Worm (Caenorhabditis elegans): ENCODE results near the gene slrp-1.

slrp-1 gene

DNA sequence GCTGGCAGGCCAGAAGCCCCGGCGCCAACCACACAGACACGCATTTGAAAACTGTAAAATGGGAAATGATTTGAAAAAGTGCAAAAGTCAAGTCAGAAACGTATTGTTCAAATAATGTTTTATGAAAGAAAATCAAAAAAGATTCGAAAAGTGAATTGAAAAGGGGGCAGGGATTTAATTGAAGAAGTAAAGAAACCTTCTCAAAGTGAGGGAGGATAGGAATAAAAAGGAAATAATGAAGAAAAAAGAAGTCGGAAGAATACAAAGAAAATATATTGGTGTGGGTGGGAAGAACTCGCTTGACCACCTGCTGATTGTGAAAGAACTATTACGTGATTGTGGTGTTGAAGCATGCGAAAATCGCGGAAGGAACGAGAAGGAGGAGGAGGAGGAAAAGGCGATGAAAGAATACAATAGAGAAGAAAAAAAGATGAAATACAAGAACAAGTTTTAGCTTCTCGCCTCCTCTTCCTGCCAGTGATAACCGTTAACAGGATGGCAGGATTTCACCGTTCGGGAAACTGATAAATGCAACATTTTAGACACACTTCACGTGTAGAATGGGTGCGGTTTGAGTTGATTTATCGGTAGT, 41.1 kb downstream of the slrp-1 start, which contains the start of gene fmo-4 (continued):
- TF ChIP-seq sdz-12 (GFP tag; optimal IDR thresholded peaks at IDR 0.05) (no peak), nhr-77 (tag; optimal IDR thresholded peaks at IDR 0.05) (no peak), daf-12 (tag; optimal IDR thresholded peaks at IDR 0.05) (no peak), lir-3 (tag; optimal IDR thresholded peaks at IDR 0.05) (no peak), lin-29 (GFP tag; IDR thresholded peaks at IDR 0.05) (no peak), unc-39 (tag; optimal IDR thresholded peaks at IDR 0.05) (no peak), nhr-48 (tag; optimal IDR thresholded peaks at IDR 0.05) (peak; percentile 77), zfp-3 (GFP tag; conservative IDR thresholded peaks at IDR 0.05) (no peak), lin-38 (GFP tag; IDR thresholded peaks at IDR 0.05) (no peak), hlh-11 (tag; optimal IDR thresholded peaks at IDR 0.05) (peak; percentile 79), ces-1 (GFP tag; optimal IDR thresholded peaks at IDR 0.05) (no peak), pqm-1 (tag; optimal IDR thresholded peaks at IDR 0.05) (no peak), vab-7 (GFP tag; IDR thresholded peaks at IDR 0.05) (no peak), nhr-11 (tag; optimal IDR thresholded peaks at IDR 0.05) (no peak), spr-3 (GFP tag; optimal IDR thresholded peaks at IDR 0.05) (no peak), lsy-2 (tag; optimal IDR thresholded peaks at IDR 0.05) (no peak), tra-1 (GFP tag; IDR thresholded peaks at IDR 0.05) (no peak)

DNA sequence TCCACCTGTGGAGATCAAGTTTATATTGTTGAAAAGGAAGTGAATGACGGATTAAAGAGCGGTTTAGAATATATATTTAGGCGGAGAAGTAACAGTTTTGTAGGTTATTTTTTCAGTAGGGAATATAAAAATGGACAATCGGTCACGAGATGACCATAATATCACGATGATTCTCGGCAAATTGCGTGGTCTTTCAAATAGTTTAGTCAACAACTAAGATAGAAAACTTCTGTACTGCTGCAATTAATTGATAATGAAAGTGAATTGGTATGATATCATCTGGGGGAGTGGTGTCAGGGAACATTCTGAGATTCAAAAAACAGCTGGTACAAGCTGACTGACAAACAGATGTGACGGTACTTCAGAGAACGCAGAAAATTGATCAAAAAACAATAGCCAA, 42.8 kb downstream of the slrp-1 start:
- TF ChIP-seq unc-62 (GFP tag; optimal IDR thresholded peaks at IDR 0.05 in 1 of 2) (peak in 1 of 2 experiments; percentile 44), unc-62 (tag; optimal IDR thresholded peaks at IDR 0.05) (no peak), spr-1 (tag; optimal IDR thresholded peaks at IDR 0.05) (no peak), D1046.2 (GFP tag; IDR thresholded peaks at IDR 0.05) (no peak), mdl-1 (tag; optimal IDR thresholded peaks at IDR 0.05) (peak in 1 of 2 experiments; percentile 35), zip-11 (GFP tag; IDR thresholded peaks at IDR 0.05) (no peak), hlh-30 (tag; optimal IDR thresholded peaks at IDR 0.05; ENCODE audit: insufficient read depth) (peak; percentile 63), F10B5.3 (tag; optimal IDR thresholded peaks at IDR 0.05) (no peak), dpl-1 (GFP tag; optimal IDR thresholded peaks at IDR 0.05) (no peak), hlh-11 (tag; optimal IDR thresholded peaks at IDR 0.05) (peak; percentile 53), ceh-44 (GFP tag; IDR thresholded peaks at IDR 0.05) (no peak), unc-39 (tag; optimal IDR thresholded peaks at IDR 0.05) (no peak), daf-12 (tag; optimal IDR thresholded peaks at IDR 0.05) (no peak), daf-8 (GFP tag; IDR thresholded peaks at IDR 0.05) (no peak), mxl-3 (GFP tag; optimal IDR thresholded peaks at IDR 0.05) (peak; percentile 22), lim-7 (GFP tag; IDR thresholded peaks at IDR 0.05) (no peak), nhr-76 (tag; optimal IDR thresholded peaks at IDR 0.05) (no peak), dmd-6 (GFP tag; IDR thresholded peaks at IDR 0.05) (peak; percentile 41; the same call in 1 of the 2 replicates), nhr-48 (tag; optimal IDR thresholded peaks at IDR 0.05) (peak; percentile 53), nhr-28 (tag; optimal IDR thresholded peaks at IDR 0.05) (peak; percentile 75)

DNA sequence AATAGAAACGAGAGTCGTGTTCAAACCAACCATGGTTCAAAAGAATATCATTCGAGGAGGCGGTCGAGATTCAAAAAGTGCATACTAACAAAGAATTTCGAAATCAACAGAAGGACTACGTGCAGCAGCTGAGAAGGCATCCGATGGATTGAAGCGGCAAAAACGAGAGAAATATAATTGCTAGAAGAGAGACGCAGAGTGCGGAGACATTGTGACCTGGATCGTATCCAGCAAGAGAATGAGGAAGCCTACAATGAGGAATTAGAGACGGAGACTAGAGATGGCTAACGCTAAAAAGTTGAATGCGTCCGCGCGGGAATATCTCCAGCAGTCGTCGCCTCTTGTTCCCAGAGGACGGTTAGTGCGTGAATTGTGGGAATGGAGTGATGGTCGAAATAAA, 44.1 kb downstream of the slrp-1 start:
- TF ChIP-seq pha-4 (GFP tag; IDR thresholded peaks at IDR 0.05) (no peak), pha-4 (tag; optimal IDR thresholded peaks at IDR 0.05) (no peak), mdl-1 (tag; optimal IDR thresholded peaks at IDR 0.05) (peak in 1 of 2 experiments; percentile 4), Y75B8A.6 (GFP tag; IDR thresholded peaks at IDR 0.05) (no peak), ZK546.5 (tag; optimal IDR thresholded peaks at IDR 0.05) (no peak), mxl-3 (GFP tag; optimal IDR thresholded peaks at IDR 0.05) (peak; percentile 21), zip-2 (tag; optimal IDR thresholded peaks at IDR 0.05) (no peak), D1046.2 (GFP tag; IDR thresholded peaks at IDR 0.05) (0 out of 2 replicates have a peak, but pooled peaks have one; percentile 11), hif-1 (tag; optimal IDR thresholded peaks at IDR 0.05) (peak in 1 of 2 experiments; percentile 42)
